In genomic region chr3L:8360643-8361110, dm6 we compare ENCODE assay signal across 1 fruit fly cellular context.
TF ChIP-seq lines count a peak whose summit lies in the region.

Idh (minus strand) TSS chr3L:8360906.

TF ChIP-seq in whole organism, embryonic, 481 proteins besides CTCF, POLR2A, EP300 and RAD21 (continued from another document):
- TF ChIP-seq CG3281 (GFP tag; optimal IDR thresholded peaks at IDR 0.05; lab: Kevin White, UChicago) (peak; percentile 42), Sox102F (GFP tag; optimal IDR thresholded peaks at IDR 0.05; lab: Kevin White, UChicago) (peak; percentile 30), CG42726 (GFP tag; IDR thresholded peaks at IDR 0.05; lab: Robert Waterston, UW; ENCODE audit: partially characterized antibody) (peak; percentile 37; the same call in 1 of the 2 replicates), Dad (GFP tag; optimal IDR thresholded peaks at IDR 0.05; lab: Kevin White, UChicago) (no peak), esg (GFP tag; conservative IDR thresholded peaks at IDR 0.05; lab: Robert Waterston, UW) (no peak), Jarid2 (GFP tag; optimal IDR thresholded peaks at IDR 0.05; lab: Kevin White, UChicago) (peak; percentile 88), Dref (GFP tag; IDR thresholded peaks at IDR 0.05; lab: Robert Waterston, UW) (peak; percentile 36), HLH3B (GFP tag; IDR thresholded peaks at IDR 0.05; lab: Robert Waterston, UW) (no peak), dm (GFP tag; optimal IDR thresholded peaks at IDR 0.05; lab: Kevin White, UChicago) (no peak), sr (GFP tag; IDR thresholded peaks at IDR 0.05; lab: Robert Waterston, UW) (no peak), crp (GFP tag; optimal IDR thresholded peaks at IDR 0.05; lab: Kevin White, UChicago) (peak; percentile 17 to 92), Kr (GFP tag; optimal IDR thresholded peaks at IDR 0.05; lab: Kevin White, UChicago) (no peak), run (tag; optimal IDR thresholded peaks at IDR 0.05; lab: Kevin White, UChicago) (no peak), CG4404 (GFP tag; IDR thresholded peaks at IDR 0.05; lab: Robert Waterston, UW) (no peak), E2f1 (GFP tag; IDR thresholded peaks at IDR 0.05; lab: Robert Waterston, UW) (no peak), vvl (GFP tag; IDR thresholded peaks at IDR 0.05; lab: Robert Waterston, UW) (peak; percentile 52; the same call in 1 of the 2 replicates), sisA (GFP tag; IDR thresholded peaks at IDR 0.05; lab: Robert Waterston, UW) (no peak), pros (GFP tag; optimal IDR thresholded peaks at IDR 0.05; lab: Kevin White, UChicago) (no peak), CG34422 (GFP tag; IDR thresholded peaks at IDR 0.05; lab: Robert Waterston, UW) (peak; percentile 71; the same call in 1 of the 3 replicates), CG7745 (tag; optimal IDR thresholded peaks at IDR 0.05; lab: Kevin White, UChicago) (no peak), BtbVII (GFP tag; optimal IDR thresholded peaks at IDR 0.05; lab: Kevin White, UChicago) (peak; percentile 2), CkIIα-i1 (GFP tag; IDR thresholded peaks at IDR 0.05; lab: Robert Waterston, UW) (no peak), MTF-1 (GFP tag; optimal IDR thresholded peaks at IDR 0.05; lab: Kevin White, UChicago; ENCODE audit: borderline replicate concordance) (no peak), CG10267 (tag; optimal IDR thresholded peaks at IDR 0.05; lab: Kevin White, UChicago) (no peak), da (GFP tag; optimal IDR thresholded peaks at IDR 0.05; lab: Kevin White, UChicago) (no peak), stc (GFP tag; IDR thresholded peaks at IDR 0.05; lab: Robert Waterston, UW) (0 out of 2 replicates have a peak, but pooled peaks have one; percentile 33), mam (GFP tag; optimal IDR thresholded peaks at IDR 0.05; lab: Kevin White, UChicago) (no peak), CG10147 (GFP tag; optimal IDR thresholded peaks at IDR 0.05; lab: Kevin White, UChicago) (peak; percentile 5), mirr (GFP tag; optimal IDR thresholded peaks at IDR 0.05; lab: Kevin White, UChicago) (peak; percentile 85), CG7928 (GFP tag; optimal IDR thresholded peaks at IDR 0.05; lab: Kevin White, UChicago) (no peak), B-H2 (GFP tag; optimal IDR thresholded peaks at IDR 0.05; lab: Kevin White, UChicago) (peak; percentile 40), CG1603 (tag; optimal IDR thresholded peaks at IDR 0.05; lab: Kevin White, UChicago) (peak; percentile 2), Nf-YC (tag; optimal IDR thresholded peaks at IDR 0.05; lab: Kevin White, UChicago) (peak; percentile 49), Taf1 (GFP tag; IDR thresholded peaks at IDR 0.05; lab: Robert Waterston, UW) (no peak), CG17328 (GFP tag; IDR thresholded peaks at IDR 0.05; lab: Robert Waterston, UW) (no peak), sd (tag; optimal IDR thresholded peaks at IDR 0.05; lab: Kevin White, UChicago) (peak; percentile 72), pzg (GFP tag; optimal IDR thresholded peaks at IDR 0.05; lab: Kevin White, UChicago) (peak; percentile 65), scrt (GFP tag; optimal IDR thresholded peaks at IDR 0.05; lab: Kevin White, UChicago) (peak; percentile 48), fd64A (GFP tag; optimal IDR thresholded peaks at IDR 0.05; lab: Kevin White, UChicago) (no peak), CG9876 (GFP tag; optimal IDR thresholded peaks at IDR 0.05; lab: Kevin White, UChicago) (no peak), CG8281 (tag; optimal IDR thresholded peaks at IDR 0.05; lab: Kevin White, UChicago) (no peak), CG14965 (GFP tag; optimal IDR thresholded peaks at IDR 0.05; lab: Kevin White, UChicago; ENCODE audit: borderline replicate concordance) (no peak), rib (GFP tag; IDR thresholded peaks at IDR 0.05; lab: Robert Waterston, UW) (peak; percentile 57; the same call in 1 of the 2 replicates), bbx (GFP tag; IDR thresholded peaks at IDR 0.05; lab: Robert Waterston, UW; ENCODE audit: partially characterized antibody) (peak; percentile 65), CG7357 (GFP tag; IDR thresholded peaks at IDR 0.05; lab: Robert Waterston, UW) (no peak), Dp (GFP tag; optimal IDR thresholded peaks at IDR 0.05; lab: Kevin White, UChicago) (peak; percentile 99), slp2 (GFP tag; optimal IDR thresholded peaks at IDR 0.05; lab: Kevin White, UChicago) (no peak), Drgx (GFP tag; IDR thresholded peaks at IDR 0.05; lab: Robert Waterston, UW) (no peak), CG31224 (GFP tag; IDR thresholded peaks at IDR 0.05; lab: Robert Waterston, UW) (no peak), Sox100B (GFP tag; optimal IDR thresholded peaks at IDR 0.05; lab: Kevin White, UChicago) (no peak), danr (GFP tag; IDR thresholded peaks at IDR 0.05; lab: Robert Waterston, UW) (no peak), ap (GFP tag; IDR thresholded peaks at IDR 0.05; lab: Robert Waterston, UW) (no peak)
